Fruit fly (Drosophila melanogaster): Measurements from ENCODE around the gene Acp29AB.
A peak's percentile ranks its signal among the peaks of the same experiment; 100 is the strongest.

Acp29AB gene

dm6 chr2L:8365701-8366643 lies 27.1 kb downstream of the Acp29AB start, which contains the start of gene Pp2A-29B:
Gene Pp2A-29B, plus strand, starts transcription at chr2L:8366038.
- TF ChIP-seq Pif1A (GFP tag; optimal IDR thresholded peaks at IDR 0.05) (peak; percentile 4), CG15710 (tag; optimal IDR thresholded peaks at IDR 0.05) (peak; percentile 13), fd96Ca (GFP tag; IDR thresholded peaks at IDR 0.05) (0 out of 3 replicates have a peak, but pooled peaks have one; percentile 15), CG8159 (tag; optimal IDR thresholded peaks at IDR 0.05) (peak; percentile 32), CG13204 (GFP tag; optimal IDR thresholded peaks at IDR 0.05) (no peak)

DNA sequence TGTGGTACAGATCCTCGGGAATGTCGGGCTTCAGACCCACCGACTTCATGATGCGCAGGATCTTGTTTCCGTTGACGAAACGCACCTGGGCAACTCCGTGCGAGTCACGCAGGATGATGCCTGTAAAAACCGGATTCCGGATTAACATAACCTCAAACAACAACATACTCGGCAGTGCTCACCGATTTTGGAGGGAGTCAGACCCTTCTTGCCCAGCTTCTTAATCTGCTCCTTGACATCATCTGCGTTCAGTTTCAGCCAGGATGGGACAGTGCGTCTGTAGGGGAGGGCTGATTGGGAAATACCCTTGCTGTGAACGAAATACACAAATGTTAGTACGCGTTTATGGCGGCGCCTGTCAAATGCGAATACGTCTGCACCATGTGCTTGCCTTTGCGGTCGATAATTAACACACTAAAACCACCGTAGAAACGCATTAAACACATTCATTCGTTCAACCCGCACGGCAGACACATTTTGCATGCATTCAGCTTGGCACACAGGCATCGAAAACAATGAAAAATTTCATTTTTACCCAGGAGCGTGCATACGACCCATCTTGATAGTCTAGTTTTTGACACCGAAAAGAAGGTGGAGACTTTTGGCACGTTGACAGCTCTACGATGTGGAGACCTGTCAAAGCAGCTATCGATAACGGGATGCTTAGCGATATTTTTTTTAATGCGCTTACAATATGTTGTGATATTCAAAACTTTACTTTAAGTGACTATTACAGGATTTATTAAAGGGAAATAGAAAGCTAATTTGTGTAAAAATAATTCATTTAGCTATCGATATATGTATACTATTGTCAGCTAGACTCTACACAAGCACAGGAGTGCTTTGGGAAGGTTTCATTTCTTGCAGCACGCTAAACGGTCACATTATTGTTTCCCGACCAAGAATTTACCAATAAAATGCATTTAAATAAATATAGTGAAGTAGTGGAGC lies 28.7 kb downstream of the Acp29AB start, which contains the start of the genes RpS13 and CSN8:
TSS of gene RpS13 (minus strand) at position 657 of the 951 bp plus-strand sequence.
TSS of gene CSN8 (plus strand) at position 850 of the 951 bp plus-strand sequence.
- TF ChIP-seq fd96Ca (GFP tag; IDR thresholded peaks at IDR 0.05) = no peak
- TF ChIP-seq rn (GFP tag; IDR thresholded peaks at IDR 0.05) = no peak
- TF ChIP-seq Pif1A (GFP tag; optimal IDR thresholded peaks at IDR 0.05) = no peak
- TF ChIP-seq D1 (tag; optimal IDR thresholded peaks at IDR 0.05) = no peak
- no peak for TF ChIP-seq Pif1B (GFP tag; optimal IDR thresholded peaks at IDR 0.05)
- no peak for TF ChIP-seq CG34367 (tag; optimal IDR thresholded peaks at IDR 0.05)
- TF ChIP-seq CG8301 (tag; optimal IDR thresholded peaks at IDR 0.05) = no peak
- TF ChIP-seq CG13204 (GFP tag; optimal IDR thresholded peaks at IDR 0.05) = no peak
- TF ChIP-seq CG32121 (GFP tag; IDR thresholded peaks at IDR 0.05) = 0 out of 2 replicates have a peak, but pooled peaks have one; percentile 11
- no peak for TF ChIP-seq EcR (GFP tag; optimal IDR thresholded peaks at IDR 0.05)
- TF ChIP-seq Ets98B (GFP tag; IDR thresholded peaks at IDR 0.05) = no peak
- TF ChIP-seq CG10348 (GFP tag; IDR thresholded peaks at IDR 0.05) = no peak
- TF ChIP-seq CG9948 (tag; optimal IDR thresholded peaks at IDR 0.05) = no peak
- no peak for TF ChIP-seq CG14655 (GFP tag; optimal IDR thresholded peaks at IDR 0.05)
- 0 out of 3 replicates have a peak, but pooled peaks have one; percentile 18 for TF ChIP-seq CG4496 (GFP tag; IDR thresholded peaks at IDR 0.05)
- TF ChIP-seq gl (tag; optimal IDR thresholded peaks at IDR 0.05) = no peak

DNA sequence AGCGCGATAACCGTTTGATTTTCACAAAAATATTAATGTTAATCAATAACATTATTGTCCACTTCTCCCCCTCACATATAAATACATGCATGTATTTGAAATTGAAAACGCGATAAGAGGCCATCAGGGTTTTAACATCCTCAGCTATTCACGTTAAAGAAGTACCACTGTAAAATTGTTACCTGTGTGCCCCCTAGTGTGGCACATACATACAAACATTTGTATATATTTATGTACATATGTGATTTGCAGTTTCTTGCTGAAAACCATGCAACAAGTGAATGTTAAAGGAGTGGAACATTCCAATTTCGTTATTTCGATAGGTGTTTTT lies 30.1 kb downstream of the Acp29AB start:
- TF ChIP-seq CG4496 (GFP tag; IDR thresholded peaks at IDR 0.05) (peak; percentile 6; the same call in 1 of the 3 replicates), CG10348 (GFP tag; IDR thresholded peaks at IDR 0.05) (no peak)

DNA sequence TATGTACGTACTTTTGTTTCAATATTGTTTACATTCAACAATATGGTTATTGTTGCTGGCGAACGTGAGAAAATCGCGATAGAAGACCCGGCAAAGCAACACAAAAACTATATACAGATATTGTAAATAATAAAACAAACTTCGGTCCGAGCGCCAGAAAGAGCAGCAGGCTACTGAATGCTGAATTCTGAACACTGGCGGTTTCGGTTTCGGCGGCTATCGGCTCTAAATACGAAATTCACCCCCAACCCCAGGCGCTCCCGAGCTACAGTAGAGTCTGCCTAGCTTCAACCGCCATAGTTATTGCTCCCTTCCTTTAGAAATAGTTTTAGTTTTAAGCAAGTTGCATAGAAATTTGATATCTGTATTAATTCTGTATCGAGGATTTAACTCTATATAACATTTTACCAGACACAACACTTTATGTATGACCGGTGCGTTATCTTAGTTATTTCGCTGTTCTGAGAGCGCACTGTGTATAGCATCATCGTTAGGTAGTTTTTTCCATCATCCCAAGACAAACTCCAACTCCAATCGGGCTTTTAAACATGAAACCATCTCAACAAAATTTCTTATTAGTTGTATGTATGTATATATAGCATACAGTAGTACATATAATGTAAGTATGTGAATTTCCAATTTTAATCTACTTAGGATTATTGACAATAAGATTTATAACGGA lies 30.6 kb downstream of the Acp29AB start, which contains the start of gene CG7627:
TSS of gene CG7627 (minus strand) at position 197 of the 682 bp plus-strand sequence.
- TF ChIP-seq rn (GFP tag; IDR thresholded peaks at IDR 0.05) (peak; percentile 45), Ets98B (GFP tag; IDR thresholded peaks at IDR 0.05) (peak; percentile 66), EcR (GFP tag; optimal IDR thresholded peaks at IDR 0.05) (no peak), Pif1B (GFP tag; optimal IDR thresholded peaks at IDR 0.05) (peak; percentile 13), CG14655 (GFP tag; optimal IDR thresholded peaks at IDR 0.05) (peak; percentile 68), CG13204 (GFP tag; optimal IDR thresholded peaks at IDR 0.05) (no peak), CG15710 (tag; optimal IDR thresholded peaks at IDR 0.05) (peak; percentile 40), CG32121 (GFP tag; IDR thresholded peaks at IDR 0.05) (peak; percentile 54), Snoo (tag; optimal IDR thresholded peaks at IDR 0.05) (peak; percentile 49), CG8159 (tag; optimal IDR thresholded peaks at IDR 0.05) (peak; percentile 63), CG12605 (GFP tag; IDR thresholded peaks at IDR 0.05) (peak; percentile 59), D1 (tag; optimal IDR thresholded peaks at IDR 0.05) (no peak), CG9948 (tag; optimal IDR thresholded peaks at IDR 0.05) (peak; percentile 51), CG8301 (tag; optimal IDR thresholded peaks at IDR 0.05) (peak; percentile 58), fd96Ca (GFP tag; IDR thresholded peaks at IDR 0.05) (peak; percentile 78; the same call in 2 of the 3 replicates), CG4496 (GFP tag; IDR thresholded peaks at IDR 0.05) (peak; percentile 80), CG10348 (GFP tag; IDR thresholded peaks at IDR 0.05) (peak; percentile 35; the same call in 1 of the 2 replicates), Pif1A (GFP tag; optimal IDR thresholded peaks at IDR 0.05) (peak; percentile 43), CG17806 (tag; optimal IDR thresholded peaks at IDR 0.05) (peak; percentile 46), CG34367 (tag; optimal IDR thresholded peaks at IDR 0.05) (peak; percentile 26), gl (tag; optimal IDR thresholded peaks at IDR 0.05) (peak; percentile 7)

Data from whole organism, pupa.